Worm (Caenorhabditis elegans) whole organism, L1 larva: Measurements from ENCODE around the gene Y69H2.3.

ENCODE experiments used
- C34B4.2 ChIP-seq: sonication (generic microtip); optimal IDR thresholded peaks from 2 replicates; lab custom pipeline; 2017; ENCODE audit warnings: mild to moderate bottlenecking, missing genetic modification characterization, missing compliant biosample characterization
- Y116A8C.19 ChIP-seq: sonication (generic microtip); optimal IDR thresholded peaks from 2 replicates; lab custom pipeline; 2016; ENCODE audit warnings: missing compliant biosample characterization, missing genetic modification characterization, borderline replicate concordance
- aha-1 ChIP-seq: fragments of 150-350 bp; optimal IDR thresholded peaks from 2 replicates; lab custom pipeline; 2014; ENCODE audit warnings: missing biosample characterization, missing genetic modification characterization
- ceh-82 ChIP-seq, 3 experiments: fragments of 150-350 bp in 1 of 3; sonication (generic microtip) in 2 of 3; optimal IDR thresholded peaks; 2 replicates each; lab custom pipeline; 2014 to 2017; ENCODE audit warnings: missing biosample characterization in 3 of 3, missing genetic modification characterization in 3 of 3
- ceh-90 ChIP-seq: sonication (generic microtip); optimal IDR thresholded peaks from 2 replicates; lab custom pipeline; 2016; ENCODE audit warnings: missing genetic modification characterization, missing compliant biosample characterization
- ces-1 ChIP-seq: fragments of 150-350 bp; optimal IDR thresholded peaks from 2 replicates; lab custom pipeline; 2014; ENCODE audit warnings: missing biosample characterization, missing genetic modification reagents, missing genetic modification characterization
- dpl-1 ChIP-seq, 3 experiments: fragments of 150-350 bp in 2 of 3; sonication (generic microtip) in 1 of 3; optimal IDR thresholded peaks; 2 replicates each; lab custom pipeline; 2014 to 2017; ENCODE audit warnings: missing biosample characterization in 3 of 3, missing genetic modification characterization in 3 of 3, missing genetic modification reagents in 3 of 3
- dsc-1 ChIP-seq: sonication (generic microtip); optimal IDR thresholded peaks from 2 replicates; lab custom pipeline; 2016; ENCODE audit warnings: mild to moderate bottlenecking, missing genetic modification characterization, missing compliant biosample characterization
- efl-1 ChIP-seq, 4 experiments: fragments of 150-350 bp; optimal IDR thresholded peaks in 3 of 4; peaks in 1 of 4; 1 replicate in 1 of 4; 2 replicates in 3 of 4; lab custom pipeline; 2014; ENCODE audit warnings: missing biosample characterization in 2 of 4, missing genetic modification characterization in 2 of 4, missing genetic modification reagents in 2 of 4
- egl-13 ChIP-seq: sonication (generic microtip); optimal IDR thresholded peaks from 2 replicates; lab custom pipeline; 2016; ENCODE audit warnings: missing genotype, missing genetic modification reagents, missing genetic modification characterization, missing compliant biosample characterization
- ets-5 ChIP-seq: fragments of 200-800 bp; sonication (Bioruptor generic); IDR thresholded peaks from 2 replicates; pipeline ENCODE4 v1.3.6; 2022; ENCODE audit warnings: missing genetic modification characterization, missing compliant biosample characterization
- fkh-8 ChIP-seq: sonication (generic microtip); optimal IDR thresholded peaks from 2 replicates; lab custom pipeline; 2016; ENCODE audit warnings: mild to moderate bottlenecking, missing genetic modification characterization, missing compliant biosample characterization
- hlh-17 ChIP-seq: fragments of 200-800 bp; sonication (Bioruptor generic); optimal IDR thresholded peaks from 2 replicates; lab custom pipeline; 2018; ENCODE audit warnings: missing genetic modification characterization, mild to moderate bottlenecking, missing compliant biosample characterization, moderate library complexity, borderline replicate concordance
- lin-14 ChIP-seq: fragments of 200-800 bp; sonication (Bioruptor generic); optimal IDR thresholded peaks from 2 replicates; lab custom pipeline; 2018; ENCODE audit warnings: mild to moderate bottlenecking, missing genetic modification characterization, moderate library complexity, missing compliant biosample characterization
- lin-39 ChIP-seq: fragments of 150-350 bp; optimal IDR thresholded peaks from 2 replicates; lab custom pipeline; 2014; ENCODE audit warnings: missing biosample characterization, missing genetic modification reagents, missing genetic modification characterization
- mab-9 ChIP-seq: fragments of 200-800 bp; sonication (Bioruptor generic); IDR thresholded peaks from 2 replicates; pipeline ENCODE4 v1.3.6; 2022; ENCODE audit warnings: missing genetic modification reagents, missing genetic modification characterization, missing compliant biosample characterization
- nhr-237 ChIP-seq: fragments of 150-350 bp; optimal IDR thresholded peaks from 2 replicates; lab custom pipeline; 2014; ENCODE audit warnings: missing biosample characterization, missing genetic modification characterization
- nhr-47 ChIP-seq: sonication (generic microtip); optimal IDR thresholded peaks from 2 replicates; lab custom pipeline; 2016; ENCODE audit warnings: mild to moderate bottlenecking, missing genetic modification characterization, moderate library complexity, missing compliant biosample characterization
- nhr-84 ChIP-seq: sonication (generic microtip); optimal IDR thresholded peaks from 2 replicates; lab custom pipeline; 2017; ENCODE audit warnings: missing biosample characterization, missing genetic modification characterization
- nhr-85 ChIP-seq: sonication (generic microtip); peaks from one replicate; lab custom pipeline; 2016; ENCODE audit warnings: missing genetic modification characterization, inconsistent platforms, missing compliant biosample characterization
- pax-3 ChIP-seq: fragments of 200-800 bp; sonication (Bioruptor generic); optimal IDR thresholded peaks from 2 replicates; lab custom pipeline; 2018; ENCODE audit warnings: mild to moderate bottlenecking, missing genetic modification characterization, moderate library complexity, missing compliant biosample characterization
- pqm-1 ChIP-seq: sonication (generic microtip); optimal IDR thresholded peaks from 3 replicates; lab custom pipeline; 2017; ENCODE audit warnings: missing biosample characterization, missing genetic modification characterization
- rnt-1 ChIP-seq: sonication (generic microtip); optimal IDR thresholded peaks from 2 replicates; lab custom pipeline; 2016; ENCODE audit warnings: mild to moderate bottlenecking, missing genetic modification characterization, moderate library complexity, missing compliant biosample characterization
- skn-1 ChIP-seq: fragments of 150-350 bp; optimal IDR thresholded peaks from 2 replicates; lab custom pipeline; 2014; ENCODE audit warnings: missing biosample characterization, missing genetic modification characterization
- snu-23 ChIP-seq: sonication (generic microtip); optimal IDR thresholded peaks from 2 replicates; lab custom pipeline; 2016; ENCODE audit warnings: missing genetic modification characterization, missing compliant biosample characterization
- sox-4 ChIP-seq: sonication (generic microtip); optimal IDR thresholded peaks from 2 replicates; lab custom pipeline; 2016; ENCODE audit warnings: missing genetic modification characterization, missing compliant biosample characterization
- sup-37 ChIP-seq: fragments of 200-800 bp; sonication (Bioruptor generic); optimal IDR thresholded peaks from 2 replicates; lab custom pipeline; 2018; ENCODE audit warnings: mild to moderate bottlenecking, missing genetic modification characterization, missing compliant biosample characterization
- tbx-2 ChIP-seq: sonication (generic microtip); optimal IDR thresholded peaks from 2 replicates; lab custom pipeline; 2016; ENCODE audit warnings: missing genetic modification characterization, missing compliant biosample characterization
- tlp-1 ChIP-seq: fragments of 150-350 bp; optimal IDR thresholded peaks from 2 replicates; lab custom pipeline; 2014; ENCODE audit warnings: missing biosample characterization, missing genetic modification characterization
- unc-98 ChIP-seq: fragments of 200-800 bp; sonication (Bioruptor generic); IDR thresholded peaks from 2 replicates; pipeline ENCODE4 v1.3.6; 2022; ENCODE audit warnings: missing genetic modification characterization, missing compliant biosample characterization
- zag-1 ChIP-seq: fragments of 150-350 bp; optimal IDR thresholded peaks from 2 replicates; lab custom pipeline; 2014; ENCODE audit warnings: missing biosample characterization, missing genetic modification characterization
- ztf-11 ChIP-seq, 2 experiments: sonication (generic microtip); optimal IDR thresholded peaks; 2 replicates each; lab custom pipeline; 2016 to 2017; ENCODE audit warnings: missing genetic modification characterization in 2 of 2, missing biosample characterization in 1 of 2, missing compliant biosample characterization in 1 of 2
- ztf-4 ChIP-seq: fragments of 150-350 bp; optimal IDR thresholded peaks from 2 replicates; lab custom pipeline; 2014; ENCODE audit warnings: missing biosample characterization, missing genetic modification characterization

Y69H2.3 gene

DNA sequence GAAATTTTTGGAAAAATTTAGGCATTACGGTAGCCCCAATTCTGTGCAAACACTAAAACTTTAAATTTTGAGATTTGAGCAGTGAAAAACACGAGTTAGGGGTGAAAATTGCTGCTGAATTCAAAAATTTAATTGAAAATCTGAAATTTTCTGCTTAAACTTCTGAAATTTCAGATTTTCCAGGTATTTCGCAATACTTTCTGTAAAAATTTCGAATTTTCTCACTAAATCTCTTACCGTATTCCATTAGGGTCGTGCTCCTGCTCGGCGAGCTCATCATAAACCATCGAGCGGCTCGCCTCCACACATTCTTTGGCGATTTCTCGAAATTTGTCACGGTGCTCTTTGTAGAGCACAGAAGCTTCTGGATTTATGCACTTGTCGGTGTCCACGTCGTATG lies 23.4 kb upstream of the Y69H2.3 start:
- TF ChIP-seq tbx-2 (tag; lab: Kevin White, UChicago) = no peak
- no peak for TF ChIP-seq lin-14 (GFP tag; lab: Kevin White, UChicago)
- TF ChIP-seq dpl-1 (GFP tag; optimal IDR thresholded peaks at IDR 0.05; lab: Kevin White, UChicago) = no peak
- no peak for TF ChIP-seq efl-1 (optimal IDR thresholded peaks at IDR 0.05; lab: Kevin White, UChicago)
- TF ChIP-seq efl-1 (GFP tag; optimal IDR thresholded peaks at IDR 0.05 in 1 of 2; lab: Kevin White, UChicago) = peak in 1 of 2 experiments; percentile 71
- TF ChIP-seq hlh-17 (GFP tag; lab: Kevin White, UChicago) = no peak

DNA sequence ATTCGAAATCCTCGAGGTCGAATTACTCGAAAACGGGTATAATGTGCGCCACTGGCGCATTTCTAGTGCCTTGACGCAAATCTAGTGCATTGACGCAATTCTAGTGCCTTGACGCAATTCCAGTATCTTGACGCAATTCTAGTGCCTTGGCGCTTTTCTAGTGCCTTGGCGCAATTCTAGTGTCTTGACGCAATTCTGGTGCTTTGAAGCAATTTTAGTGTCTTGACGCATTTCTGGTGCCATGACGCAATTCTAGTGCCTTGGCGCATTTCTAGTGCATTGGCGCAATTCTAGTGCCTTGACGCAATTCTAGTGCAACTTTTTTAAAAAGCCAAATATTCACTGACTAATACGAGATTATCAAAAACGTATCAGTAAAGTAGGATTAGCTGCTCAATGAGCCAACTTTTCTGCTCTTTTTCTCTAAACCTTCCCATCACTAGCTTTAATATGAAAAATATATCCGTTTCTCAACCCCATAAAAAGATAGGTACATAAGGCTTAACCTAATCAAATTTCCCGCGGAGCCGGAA lies 20.6 kb upstream of the Y69H2.3 start, which contains the start of gene Y69H2.17:
Y69H2.17 (plus strand) TSS at position 483 of the 533 bp plus-strand sequence.
- TF ChIP-seq dpl-1 (GFP tag; optimal IDR thresholded peaks at IDR 0.05; lab: Kevin White, UChicago) = no peak
- TF ChIP-seq sox-4 (tag; lab: Kevin White, UChicago) = peak; percentile 12
- no peak for TF ChIP-seq aha-1 (tag; lab: Kevin White, UChicago)
- TF ChIP-seq tlp-1 = no peak
- TF ChIP-seq pax-3 = peak; percentile 54
- peak; percentile 7 for TF ChIP-seq egl-13 (tag; lab: Kevin White, UChicago)
- TF ChIP-seq unc-98 (GFP tag; lab: Robert Waterston, UW) = no peak
- TF ChIP-seq ztf-11 (tag; optimal IDR thresholded peaks at IDR 0.05; lab: Kevin White, UChicago) = no peak
- peak; percentile 80 for TF ChIP-seq dsc-1 (tag; lab: Kevin White, UChicago)
- TF ChIP-seq nhr-47 (tag; lab: Kevin White, UChicago) = peak; percentile 64
- peak; percentile 63 for TF ChIP-seq fkh-8
- TF ChIP-seq zag-1 = no peak
- TF ChIP-seq, all 84 proteins: peak for 6

DNA sequence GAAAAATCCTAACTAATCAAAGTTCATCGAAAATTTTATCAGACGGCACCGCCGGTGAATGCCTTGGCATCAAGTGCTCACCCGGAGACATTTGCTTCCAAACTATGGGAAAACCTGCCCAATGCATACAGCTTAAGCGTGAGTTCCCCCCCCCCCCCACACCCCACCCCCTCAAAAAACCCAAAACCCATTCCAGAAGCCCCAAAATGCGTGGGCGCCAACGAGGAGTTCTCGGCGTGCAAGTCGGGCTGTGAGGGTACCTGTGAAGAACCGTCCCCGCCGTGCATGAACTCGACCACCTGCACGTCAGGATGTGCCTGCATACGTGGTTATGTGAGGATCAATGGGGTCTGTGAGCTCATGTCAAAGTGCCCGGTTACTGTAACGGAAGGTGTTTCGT lies 10.4 kb upstream of the Y69H2.3 start:
- TF ChIP-seq ceh-90 (tag; lab: Kevin White, UChicago) (no peak), Y116A8C.19 (tag; lab: Kevin White, UChicago) (no peak), snu-23 (no peak), rnt-1 (tag; lab: Kevin White, UChicago) (no peak), tlp-1 (no peak)

ce11 chrV:18671811-18672210 lies 7.9 kb upstream of the Y69H2.3 start:
- TF ChIP-seq efl-1 (optimal IDR thresholded peaks at IDR 0.05; lab: Kevin White, UChicago) = no peak
- peak in 1 of 2 experiments; percentile 82 for TF ChIP-seq efl-1 (GFP tag; optimal IDR thresholded peaks at IDR 0.05 in 1 of 2; lab: Kevin White, UChicago)
- no peak for TF ChIP-seq nhr-84
- no peak for TF ChIP-seq nhr-237 (tag; lab: Kevin White, UChicago)
- TF ChIP-seq skn-1 (tag; lab: Kevin White, UChicago) = no peak
- no peak for TF ChIP-seq ces-1 (GFP tag; lab: Kevin White, UChicago)
- TF ChIP-seq mab-9 (GFP tag; lab: Robert Waterston, UW) = no peak

DNA sequence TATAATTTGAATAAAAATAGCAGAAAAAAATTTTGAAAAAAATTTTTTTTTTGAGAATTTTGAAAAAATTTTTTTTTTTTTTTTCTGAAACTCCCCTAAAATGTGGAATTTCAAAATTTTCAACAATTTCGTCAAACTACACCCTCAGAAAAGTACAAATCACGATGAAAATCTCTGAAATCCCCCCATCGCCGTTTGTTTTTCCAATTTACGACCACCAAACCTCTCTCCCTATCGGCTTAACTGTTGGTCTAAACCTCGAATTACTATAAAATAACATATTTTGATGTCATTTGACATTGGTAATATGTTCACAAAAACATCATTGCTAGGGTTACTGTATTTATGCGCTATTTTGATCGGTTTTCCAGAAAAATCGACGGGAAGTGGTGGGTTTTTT lies 6.1 kb upstream of the Y69H2.3 start, which contains the start of gene Y69H2.10:
Y69H2.10 (plus strand) TSS at position 301 of the 400 bp plus-strand sequence.
- TF ChIP-seq ztf-4 (tag; lab: Kevin White, UChicago) = no peak
- no peak for TF ChIP-seq mab-9 (GFP tag; lab: Robert Waterston, UW)
- TF ChIP-seq dpl-1 (GFP tag; optimal IDR thresholded peaks at IDR 0.05; lab: Kevin White, UChicago) = no peak
- no peak for TF ChIP-seq nhr-47 (tag; lab: Kevin White, UChicago)
- TF ChIP-seq ceh-82 (tag; optimal IDR thresholded peaks at IDR 0.05; lab: Kevin White, UChicago) = no peak
- TF ChIP-seq ztf-11 (tag; optimal IDR thresholded peaks at IDR 0.05; lab: Kevin White, UChicago) = no peak
- no peak for TF ChIP-seq C34B4.2 (tag; lab: Kevin White, UChicago)
- no peak for TF ChIP-seq sup-37 (GFP tag; lab: Kevin White, UChicago)
- TF ChIP-seq ets-5 (GFP tag; lab: Robert Waterston, UW) = no peak

- peak; percentile 10 for TF ChIP-seq nhr-85
- TF ChIP-seq efl-1 (optimal IDR thresholded peaks at IDR 0.05; lab: Kevin White, UChicago) = no peak
- peak in 1 of 2 experiments; percentile 75 for TF ChIP-seq efl-1 (GFP tag; optimal IDR thresholded peaks at IDR 0.05 in 1 of 2; lab: Kevin White, UChicago)
- TF ChIP-seq lin-39 = no peak
- TF ChIP-seq pqm-1 (tag; lab: Kevin White, UChicago) = no peak
These were observed 3.3 kb upstream of the Y69H2.3 start for ce11 chrV:18667179-18667578.
